Worm (Caenorhabditis elegans): Measurements from ENCODE around the gene H12C20.7.

DNA sequence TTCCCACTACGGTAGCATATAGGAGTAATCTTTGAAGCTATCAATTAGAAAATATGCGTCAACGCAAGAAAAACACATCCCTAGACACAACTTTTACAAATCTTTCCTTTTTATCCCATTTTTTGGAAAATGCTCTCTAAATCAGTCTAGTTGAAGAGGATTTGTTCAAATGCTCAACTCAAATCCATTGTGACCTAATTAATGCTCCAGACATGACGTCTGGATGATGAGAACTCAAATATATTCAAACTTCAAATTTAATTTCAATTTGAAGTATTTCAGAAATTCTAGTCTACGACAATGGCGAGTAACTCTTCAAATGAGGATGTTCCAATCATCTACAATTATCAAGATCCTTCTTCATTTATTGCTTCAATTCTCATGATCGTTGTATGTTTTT lies 20.4 kb downstream of the H12C20.7 start, which contains the start of gene srx-85:
- TF ChIP-seq snpc-4 (tag; optimal IDR thresholded peaks at IDR 0.05) = no peak
- TF ChIP-seq nhr-76 (tag; optimal IDR thresholded peaks at IDR 0.05) = no peak
- TF ChIP-seq flh-1 (GFP tag; optimal IDR thresholded peaks at IDR 0.05) = no peak
- TF ChIP-seq bed-3 (GFP tag; optimal IDR thresholded peaks at IDR 0.05) = no peak
- no peak for TF ChIP-seq lsy-2 (tag; optimal IDR thresholded peaks at IDR 0.05)
- TF ChIP-seq nhr-237 (tag; optimal IDR thresholded peaks at IDR 0.05) = no peak
- no peak for TF ChIP-seq mls-2 (tag; optimal IDR thresholded peaks at IDR 0.05)
- no peak for TF ChIP-seq blmp-1 (tag; optimal IDR thresholded peaks at IDR 0.05)

Measured in whole organism, mixed stage, embryonic.